Fruit fly (Drosophila melanogaster): ENCODE data around the gene CG12395.

Gene CG12395

DNA sequence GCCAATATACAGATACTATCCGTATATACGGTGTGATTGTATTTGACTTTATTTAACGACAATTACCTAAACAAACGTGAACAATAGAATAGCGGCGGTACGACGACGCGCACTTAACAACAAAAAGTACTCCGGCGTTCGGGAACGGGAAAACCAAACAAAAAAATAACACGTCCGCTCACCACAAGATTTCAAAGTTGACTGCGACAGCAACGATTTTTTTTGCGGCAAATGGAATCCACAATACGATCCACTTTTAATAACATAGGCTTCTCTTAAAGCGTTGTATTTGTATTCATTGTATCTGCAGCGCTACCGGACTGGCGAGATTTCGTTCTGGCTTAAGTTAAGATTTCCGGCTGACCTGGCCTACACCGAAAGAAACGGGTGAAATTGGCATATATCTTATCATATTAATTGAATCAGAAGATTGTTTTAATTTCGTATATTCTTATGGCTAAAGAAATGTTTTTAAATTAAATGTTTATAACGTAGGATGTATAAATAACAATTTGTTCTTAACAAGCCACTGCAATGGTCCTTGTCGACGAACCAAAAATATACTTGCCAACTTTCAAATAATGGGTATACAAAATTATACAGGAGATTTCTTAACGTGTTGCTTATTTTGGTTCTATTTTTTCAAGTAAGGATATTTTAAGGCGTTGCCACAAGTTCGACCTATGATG lies 42.2 kb upstream of the CG12395 start, which contains the start of the genes CG42353 and CG42354 (continued):
- peak; percentile 66 for TF ChIP-seq Taf1 (GFP tag; IDR thresholded peaks at IDR 0.05)
- peak; percentile 81 for TF ChIP-seq pnt (GFP tag; optimal IDR thresholded peaks at IDR 0.05)
- TF ChIP-seq dan (GFP tag; IDR thresholded peaks at IDR 0.05): peak; percentile 86
- peak; percentile 84 to 95 for TF ChIP-seq dpn (GFP tag; optimal IDR thresholded peaks at IDR 0.05)
- TF ChIP-seq CG11560 (tag; IDR thresholded peaks at IDR 0.05): peak; percentile 84
- TF ChIP-seq CG12071 (GFP tag; optimal IDR thresholded peaks at IDR 0.05): peak; percentile 92
- TF ChIP-seq CG11398 (GFP tag; optimal IDR thresholded peaks at IDR 0.05): peak; percentile 90
- peak; percentile 95 for TF ChIP-seq HLH54F (GFP tag; optimal IDR thresholded peaks at IDR 0.05)
- TF ChIP-seq sr (GFP tag; IDR thresholded peaks at IDR 0.05): peak; percentile 25; the same call in 1 of the 3 replicates
- no peak for TF ChIP-seq h (optimal IDR thresholded peaks at IDR 0.05)
- TF ChIP-seq sqz (GFP tag; optimal IDR thresholded peaks at IDR 0.05): peak; percentile 96
- TF ChIP-seq fd64A (GFP tag; optimal IDR thresholded peaks at IDR 0.05): peak; percentile 90
- TF ChIP-seq Dref (GFP tag; IDR thresholded peaks at IDR 0.05): 0 out of 2 replicates have a peak, but pooled peaks have one; percentile 25
- peak; percentile 96 for TF ChIP-seq Sox102F (GFP tag; optimal IDR thresholded peaks at IDR 0.05)
- peak; percentile 81 for TF ChIP-seq NFAT (GFP tag; IDR thresholded peaks at IDR 0.05)
- TF ChIP-seq Hmx (GFP tag; optimal IDR thresholded peaks at IDR 0.05): peak; percentile 65
- TF ChIP-seq CG2889 (GFP tag; IDR thresholded peaks at IDR 0.05): peak; percentile 87; the same call in 2 of the 3 replicates
- peak; percentile 96 for TF ChIP-seq CG18476 (GFP tag; optimal IDR thresholded peaks at IDR 0.05)
- peak; percentile 90 for TF ChIP-seq fd3F (GFP tag; optimal IDR thresholded peaks at IDR 0.05)
- peak; percentile 97 for TF ChIP-seq gsb-n (tag; optimal IDR thresholded peaks at IDR 0.05)
- TF ChIP-seq Usf (GFP tag; optimal IDR thresholded peaks at IDR 0.05): peak; percentile 94
- peak; percentile 97 for TF ChIP-seq CG7556 (GFP tag; optimal IDR thresholded peaks at IDR 0.05)
- peak; percentile 94 for TF ChIP-seq so (GFP tag; IDR thresholded peaks at IDR 0.05)
- no peak for TF ChIP-seq HLH4C (GFP tag; IDR thresholded peaks at IDR 0.05; ENCODE audit: partially characterized antibody)
- TF ChIP-seq CG2120 (GFP tag; optimal IDR thresholded peaks at IDR 0.05): peak; percentile 96
- peak; percentile 71 for TF ChIP-seq CG43689 (GFP tag; IDR thresholded peaks at IDR 0.05)
- TF ChIP-seq pb (GFP tag; optimal IDR thresholded peaks at IDR 0.05): peak; percentile 82
- peak; percentile 51 for TF ChIP-seq CG3995 (GFP tag; optimal IDR thresholded peaks at IDR 0.05)
- TF ChIP-seq disco-r (GFP tag; optimal IDR thresholded peaks at IDR 0.05): peak; percentile 97
- TF ChIP-seq CG17359 (tag; optimal IDR thresholded peaks at IDR 0.05): peak; percentile 96
- TF ChIP-seq chinmo (GFP tag; IDR thresholded peaks at IDR 0.05; ENCODE audit: partially characterized antibody): peak; percentile 81; the same call in 2 of the 4 replicates
- peak; percentile 95 for TF ChIP-seq Asciz (GFP tag; optimal IDR thresholded peaks at IDR 0.05)
- peak; percentile 89 for TF ChIP-seq CG11456 (GFP tag; IDR thresholded peaks at IDR 0.05)
- peak; percentile 96 for TF ChIP-seq CG4404 (GFP tag; IDR thresholded peaks at IDR 0.05)
- peak; percentile 38 for TF ChIP-seq en (GFP tag; optimal IDR thresholded peaks at IDR 0.05)
- peak; percentile 76; the same call in 1 of the 3 replicates for TF ChIP-seq C15 (GFP tag; IDR thresholded peaks at IDR 0.05)
- peak; percentile 53; the same call in 1 of the 3 replicates for TF ChIP-seq Opbp (GFP tag; IDR thresholded peaks at IDR 0.05; ENCODE audit: partially characterized antibody)
- peak; percentile 81 for TF ChIP-seq sd (tag; optimal IDR thresholded peaks at IDR 0.05)
- peak; percentile 94 for TF ChIP-seq seq (GFP tag; IDR thresholded peaks at IDR 0.05)
- peak; percentile 50 for TF ChIP-seq abd-A (tag; optimal IDR thresholded peaks at IDR 0.05)
- TF ChIP-seq CG14014 (GFP tag; IDR thresholded peaks at IDR 0.05): peak; percentile 93
- peak; percentile 18 for TF ChIP-seq grn (GFP tag; optimal IDR thresholded peaks at IDR 0.05)
- no peak for TF ChIP-seq crc (GFP tag; optimal IDR thresholded peaks at IDR 0.05)
- TF ChIP-seq tll (GFP tag; optimal IDR thresholded peaks at IDR 0.05): peak in 1 of 2 experiments; percentile 68
- TF ChIP-seq emc (GFP tag; optimal IDR thresholded peaks at IDR 0.05): peak; percentile 80
- no peak for TF ChIP-seq CG2129 (GFP tag; IDR thresholded peaks at IDR 0.05; ENCODE audit: partially characterized antibody)
- TF ChIP-seq CG34376 (GFP tag; optimal IDR thresholded peaks at IDR 0.05): peak; percentile 93
- TF ChIP-seq CG8944 (GFP tag; optimal IDR thresholded peaks at IDR 0.05): peak; percentile 88
- no peak for TF ChIP-seq CTCF (GFP tag; optimal IDR thresholded peaks at IDR 0.05)
- peak; percentile 96 for TF ChIP-seq Fer1 (GFP tag; optimal IDR thresholded peaks at IDR 0.05)
